Worm (Caenorhabditis elegans) whole organism, L1 larva: ENCODE data around the gene nfu-1.

Experiments
- aly-2 ChIP-seq: fragments of 150-350 bp; optimal IDR thresholded peaks from 2 replicates; lab custom pipeline; 2014; ENCODE audit warnings: missing biosample characterization, missing genetic modification characterization
- fkh-10 ChIP-seq: sonication (generic microtip); optimal IDR thresholded peaks from 2 replicates; lab custom pipeline; 2017; ENCODE audit warnings: missing biosample characterization, missing genetic modification reagents, missing genetic modification characterization
- lin-39 ChIP-seq: fragments of 150-350 bp; optimal IDR thresholded peaks from 2 replicates; lab custom pipeline; 2014; ENCODE audit warnings: missing biosample characterization, missing genetic modification reagents, missing genetic modification characterization
- mep-1 ChIP-seq: fragments of 150-350 bp; optimal IDR thresholded peaks from 2 replicates; lab custom pipeline; 2014; ENCODE audit warnings: missing biosample characterization, missing genetic modification characterization
- nhr-28 ChIP-seq: fragments of 150-350 bp; optimal IDR thresholded peaks from 2 replicates; lab custom pipeline; 2014; ENCODE audit warnings: missing biosample characterization, missing genetic modification characterization
- nhr-77 ChIP-seq: fragments of 150-350 bp; optimal IDR thresholded peaks from 2 replicates; lab custom pipeline; 2014; ENCODE audit warnings: missing biosample characterization, missing genetic modification characterization
- snpc-4 ChIP-seq: fragments of 150-350 bp; optimal IDR thresholded peaks from 2 replicates; lab custom pipeline; 2014; ENCODE audit warnings: missing biosample characterization, missing genetic modification characterization
- unc-62 ChIP-seq: fragments of 150-350 bp; optimal IDR thresholded peaks from 2 replicates; lab custom pipeline; 2014; ENCODE audit warnings: missing biosample characterization, missing genetic modification reagents, missing genetic modification characterization
- unc-98 ChIP-seq: fragments of 200-800 bp; sonication (Bioruptor generic); IDR thresholded peaks from 2 replicates; pipeline ENCODE4 v1.3.6; 2022; ENCODE audit warnings: missing genetic modification characterization, missing compliant biosample characterization

DNA sequence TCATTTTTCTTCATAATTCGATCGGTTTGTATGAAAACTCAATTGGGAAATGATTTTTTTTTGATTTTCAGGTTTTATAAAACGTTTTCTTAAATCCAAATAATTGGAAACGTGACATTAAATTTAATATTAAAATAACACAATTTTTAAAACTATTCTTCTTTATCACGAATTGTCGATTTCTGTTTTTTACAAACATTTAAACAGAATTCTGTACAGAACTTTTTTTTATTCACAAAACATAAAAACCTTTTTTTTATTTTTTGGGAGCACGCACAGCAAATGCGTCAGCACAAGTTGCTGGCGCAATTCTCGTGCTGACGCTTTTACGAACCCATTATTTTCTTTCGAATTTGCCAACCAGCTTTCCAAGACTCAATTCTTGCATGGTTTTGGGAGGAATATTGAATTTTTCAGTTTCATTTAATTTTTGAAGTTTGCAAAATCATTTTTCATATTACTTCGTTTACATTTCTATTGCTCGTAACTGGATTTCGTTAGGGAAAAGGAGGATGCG, 13.4 kb upstream of the nfu-1 start, which contains the start of gene mpz-5:
- peak; percentile 12 for TF ChIP-seq nhr-77 (tag; lab: Kevin White, UChicago)
- TF ChIP-seq unc-98: no peak
- TF ChIP-seq aly-2 (tag; lab: Kevin White, UChicago): no peak
- TF ChIP-seq unc-62: no peak
- TF ChIP-seq mep-1 (tag; lab: Kevin White, UChicago): peak; percentile 96
- no peak for TF ChIP-seq nhr-28
- TF ChIP-seq fkh-10 (GFP tag; lab: Kevin White, UChicago): no peak
- TF ChIP-seq lin-39 (tag; lab: Kevin White, UChicago): peak; percentile 46
- TF ChIP-seq snpc-4 (tag; lab: Kevin White, UChicago): peak; percentile 56
